Worm (Caenorhabditis elegans) whole organism, L2 larva: ENCODE data around the gene fbxa-150.

ENCODE experiments used
- F13H6.1 ChIP-seq: sonication (generic microtip); optimal IDR thresholded peaks from 2 replicates; lab custom pipeline; 2016; ENCODE audit warnings: missing genetic modification characterization, missing compliant biosample characterization
- ceh-82 ChIP-seq: fragments of 150-350 bp; optimal IDR thresholded peaks from 2 replicates; lab custom pipeline; 2014; ENCODE audit warnings: missing biosample characterization, missing genetic modification characterization
- elt-1 ChIP-seq: fragments of 150-350 bp; optimal IDR thresholded peaks from 2 replicates; lab custom pipeline; 2014; ENCODE audit warnings: missing biosample characterization, missing genetic modification characterization
- fos-1 ChIP-seq: fragments of 150-350 bp; optimal IDR thresholded peaks from 2 replicates; lab custom pipeline; 2014; ENCODE audit warnings: missing biosample characterization, missing genetic modification characterization
- mab-5 ChIP-seq: fragments of 150-350 bp; optimal IDR thresholded peaks from 2 replicates; lab custom pipeline; 2014; ENCODE audit warnings: missing biosample characterization, missing genetic modification characterization
- mdl-1 ChIP-seq, 2 experiments: fragments of 150-350 bp in 1 of 2; sonication (generic microtip) in 1 of 2; optimal IDR thresholded peaks; 2 replicates each; lab custom pipeline; 2017; ENCODE audit warnings: missing biosample characterization in 2 of 2, missing genetic modification characterization in 2 of 2
- nhr-12 ChIP-seq: fragments of 150-350 bp; optimal IDR thresholded peaks from 2 replicates; lab custom pipeline; 2014; ENCODE audit warnings: missing biosample characterization, missing genetic modification characterization
- nhr-77 ChIP-seq: fragments of 150-350 bp; optimal IDR thresholded peaks from 2 replicates; lab custom pipeline; 2014; ENCODE audit warnings: missing biosample characterization, missing genetic modification characterization
- zag-1 ChIP-seq: fragments of 150-350 bp; optimal IDR thresholded peaks from 2 replicates; lab custom pipeline; 2014; ENCODE audit warnings: missing biosample characterization, missing genetic modification characterization
- ztf-4 ChIP-seq: fragments of 150-350 bp; optimal IDR thresholded peaks from 2 replicates; lab custom pipeline; 2014; ENCODE audit warnings: missing biosample characterization, missing genetic modification characterization

ce11 chrV:20525816-20526459, 3.5 kb downstream of the fbxa-150 start, which contains the start of the genes srh-166 and Y38H6C.24:
- peak; percentile 98 for TF ChIP-seq fos-1 (tag; lab: Kevin White, UChicago)
- TF ChIP-seq ztf-4 (tag; lab: Kevin White, UChicago) = no peak
- TF ChIP-seq nhr-77 = no peak
- no peak for TF ChIP-seq mab-5 (tag; lab: Kevin White, UChicago)
- no peak for TF ChIP-seq nhr-12 (tag; lab: Kevin White, UChicago)
- TF ChIP-seq elt-1 (tag; lab: Kevin White, UChicago) = no peak
- no peak for TF ChIP-seq F13H6.1 (tag; lab: Kevin White, UChicago)
- no peak for TF ChIP-seq zag-1 (tag; lab: Kevin White, UChicago)
- TF ChIP-seq ceh-82 (tag; lab: Kevin White, UChicago) = no peak
- TF ChIP-seq mdl-1 (tag; optimal IDR thresholded peaks at IDR 0.05; lab: Kevin White, UChicago) = no peak
